Worm (Caenorhabditis elegans) whole organism, mixed stage, embryonic: ENCODE results near the gene clc-1.

ENCODE experiments used
- elt-1 ChIP-seq: sonication (generic microtip); optimal IDR thresholded peaks from 2 replicates; lab custom pipeline; 2017; ENCODE audit warnings: missing genetic modification characterization, mild to moderate bottlenecking, missing compliant biosample characterization, antibody characterized with exemption, moderate library complexity, borderline replicate concordance; ENCODE audit not compliant: insufficient read depth
- nhr-237 ChIP-seq: fragments of 150-350 bp; optimal IDR thresholded peaks from 2 replicates; lab custom pipeline; 2014; ENCODE audit warnings: missing biosample characterization, missing genetic modification characterization
- nhr-76 ChIP-seq: sonication (generic microtip); optimal IDR thresholded peaks from 2 replicates; lab custom pipeline; 2017; ENCODE audit warnings: missing biosample characterization, missing genetic modification characterization

- no peak for TF ChIP-seq elt-1
- no peak for TF ChIP-seq nhr-237 (tag; lab: Kevin White, UChicago)
- no peak for TF ChIP-seq nhr-76 (tag; lab: Kevin White, UChicago)
Observed at ce11 chrX:11033128-11033951, 13.9 kb upstream of the clc-1 start.
